Worm (Caenorhabditis elegans) whole organism, L2 larva: ENCODE data around the gene C08D8.7.

Experiments used
- C34F6.9 ChIP-seq: fragments of 150-350 bp; optimal IDR thresholded peaks from 2 replicates; lab custom pipeline; 2014; ENCODE audit warnings: missing biosample characterization, missing genetic modification characterization
- F13H6.1 ChIP-seq: sonication (generic microtip); optimal IDR thresholded peaks from 2 replicates; lab custom pipeline; 2016; ENCODE audit warnings: missing genetic modification characterization, missing compliant biosample characterization
- R02D3.7 ChIP-seq: fragments of 150-350 bp; optimal IDR thresholded peaks from 2 replicates; lab custom pipeline; 2014; ENCODE audit warnings: missing biosample characterization, missing genetic modification characterization
- Y55F3AM.14 ChIP-seq: fragments of 200-800 bp; sonication (Bioruptor generic); optimal IDR thresholded peaks from 2 replicates; lab custom pipeline; 2018; ENCODE audit warnings: mild to moderate bottlenecking, missing genetic modification characterization, missing compliant biosample characterization
- ZK546.5 ChIP-seq: sonication (generic microtip); optimal IDR thresholded peaks from 2 replicates; lab custom pipeline; 2017; ENCODE audit warnings: missing biosample characterization, missing genetic modification characterization
- alr-1 ChIP-seq: fragments of 150-350 bp; optimal IDR thresholded peaks from 2 replicates; lab custom pipeline; 2014; ENCODE audit warnings: missing biosample characterization, missing genetic modification characterization
- aly-2 ChIP-seq: fragments of 150-350 bp; optimal IDR thresholded peaks from 2 replicates; lab custom pipeline; 2014; ENCODE audit warnings: missing biosample characterization, missing genetic modification characterization
- ama-1 ChIP-seq: fragments of 150-350 bp; optimal IDR thresholded peaks from 2 replicates; lab custom pipeline; 2018; ENCODE audit warnings: inconsistent platforms
- blmp-1 ChIP-seq: sonication (generic microtip); optimal IDR thresholded peaks from 2 replicates; lab custom pipeline; 2017; ENCODE audit warnings: missing genetic modification characterization, mild to moderate bottlenecking, missing compliant biosample characterization, antibody characterized with exemption, moderate library complexity; ENCODE audit not compliant: insufficient read depth
- ceh-16 ChIP-seq: fragments of 150-350 bp; optimal IDR thresholded peaks from 2 replicates; lab custom pipeline; 2014; ENCODE audit warnings: missing biosample characterization, missing genetic modification characterization
- ceh-82 ChIP-seq: fragments of 150-350 bp; optimal IDR thresholded peaks from 2 replicates; lab custom pipeline; 2014; ENCODE audit warnings: missing biosample characterization, missing genetic modification characterization
- crh-2 ChIP-seq: sonication (generic microtip); optimal IDR thresholded peaks from 2 replicates; lab custom pipeline; 2017; ENCODE audit warnings: missing biosample characterization, missing genetic modification characterization
- egl-27 ChIP-seq: sonication (generic microtip); optimal IDR thresholded peaks from 3 replicates; lab custom pipeline; 2017; ENCODE audit warnings: missing biosample characterization, missing genetic modification reagents, missing genetic modification characterization
- elt-1 ChIP-seq: fragments of 150-350 bp; optimal IDR thresholded peaks from 2 replicates; lab custom pipeline; 2014; ENCODE audit warnings: missing biosample characterization, missing genetic modification characterization
- elt-3 ChIP-seq: sonication (generic microtip); optimal IDR thresholded peaks from 2 replicates; lab custom pipeline; 2017; ENCODE audit warnings: missing biosample characterization, missing genetic modification characterization
- fos-1 ChIP-seq: fragments of 150-350 bp; optimal IDR thresholded peaks from 2 replicates; lab custom pipeline; 2014; ENCODE audit warnings: missing biosample characterization, missing genetic modification characterization
- lin-11 ChIP-seq: fragments of 150-350 bp; sonication (generic microtip); optimal IDR thresholded peaks from 2 replicates; lab custom pipeline; 2014; ENCODE audit warnings: missing biosample characterization, missing genetic modification characterization, inconsistent platforms, mixed read lengths
- lin-13 ChIP-seq: fragments of 150-350 bp; optimal IDR thresholded peaks from 2 replicates; lab custom pipeline; 2014; ENCODE audit warnings: missing biosample characterization, missing genetic modification reagents, missing genetic modification characterization
- lin-39 ChIP-seq: fragments of 150-350 bp; optimal IDR thresholded peaks from 2 replicates; lab custom pipeline; 2014; ENCODE audit warnings: missing biosample characterization, missing genetic modification reagents, missing genetic modification characterization
- mab-5 ChIP-seq: fragments of 150-350 bp; optimal IDR thresholded peaks from 2 replicates; lab custom pipeline; 2014; ENCODE audit warnings: missing biosample characterization, missing genetic modification characterization
- mbf-1 ChIP-seq: sonication (generic microtip); optimal IDR thresholded peaks from 2 replicates; lab custom pipeline; 2017; ENCODE audit warnings: missing biosample characterization, missing genetic modification characterization
- nhr-10 ChIP-seq: sonication (generic microtip); optimal IDR thresholded peaks from 2 replicates; lab custom pipeline; 2017; ENCODE audit warnings: missing biosample characterization, missing genetic modification characterization
- nhr-11 ChIP-seq: fragments of 150-350 bp; optimal IDR thresholded peaks from 2 replicates; lab custom pipeline; 2014; ENCODE audit warnings: missing biosample characterization, missing genetic modification characterization
- nhr-129 ChIP-seq: fragments of 150-350 bp; optimal IDR thresholded peaks from 2 replicates; lab custom pipeline; 2014; ENCODE audit warnings: missing biosample characterization, missing genetic modification characterization
- nhr-21 ChIP-seq: fragments of 150-350 bp; optimal IDR thresholded peaks from 2 replicates; lab custom pipeline; 2014; ENCODE audit warnings: missing biosample characterization, missing genetic modification characterization
- nhr-23 ChIP-seq: fragments of 150-350 bp; optimal IDR thresholded peaks from 2 replicates; lab custom pipeline; 2014; ENCODE audit warnings: missing biosample characterization, missing genetic modification reagents, missing genetic modification characterization
- nhr-237 ChIP-seq: fragments of 150-350 bp; optimal IDR thresholded peaks from 2 replicates; lab custom pipeline; 2014; ENCODE audit warnings: missing biosample characterization, missing genetic modification characterization
- nhr-25 ChIP-seq: fragments of 150-350 bp; sonication (generic microtip); optimal IDR thresholded peaks from 3 replicates; lab custom pipeline; 2014; ENCODE audit warnings: missing biosample characterization, missing genetic modification characterization
- nhr-6 ChIP-seq: fragments of 150-350 bp; optimal IDR thresholded peaks from 2 replicates; lab custom pipeline; 2014; ENCODE audit warnings: missing biosample characterization, missing genetic modification characterization
- nhr-77 ChIP-seq: fragments of 150-350 bp; optimal IDR thresholded peaks from 2 replicates; lab custom pipeline; 2014; ENCODE audit warnings: missing biosample characterization, missing genetic modification characterization
- peb-1 ChIP-seq: fragments of 150-350 bp; optimal IDR thresholded peaks from 2 replicates; lab custom pipeline; 2014; ENCODE audit warnings: missing biosample characterization, missing genetic modification characterization
- sem-4 ChIP-seq: fragments of 150-350 bp; optimal IDR thresholded peaks from 2 replicates; lab custom pipeline; 2014; ENCODE audit warnings: missing biosample characterization, missing genetic modification reagents, missing genetic modification characterization
- skn-1 ChIP-seq: sonication (generic microtip); optimal IDR thresholded peaks from 2 replicates; lab custom pipeline; 2017; ENCODE audit warnings: missing biosample characterization, missing genetic modification characterization
- sma-9 ChIP-seq, 2 experiments: fragments of 150-350 bp in 1 of 2; sonication (generic microtip) in 1 of 2; optimal IDR thresholded peaks; 2 replicates each; lab custom pipeline; 2014 to 2016; ENCODE audit warnings: missing genetic modification characterization in 2 of 2, mild to moderate bottlenecking in 1 of 2, missing biosample characterization in 1 of 2, missing compliant biosample characterization in 1 of 2, missing genetic modification reagents in 1 of 2, moderate library complexity in 1 of 2
- snpc-4 ChIP-seq: fragments of 150-350 bp; optimal IDR thresholded peaks from 2 replicates; lab custom pipeline; 2014; ENCODE audit warnings: missing biosample characterization, missing genetic modification characterization
- unc-39 ChIP-seq: fragments of 150-350 bp; optimal IDR thresholded peaks from 2 replicates; lab custom pipeline; 2014; ENCODE audit warnings: missing biosample characterization, missing genetic modification characterization
- unc-62 ChIP-seq: fragments of 150-350 bp; optimal IDR thresholded peaks from 2 replicates; lab custom pipeline; 2014; ENCODE audit warnings: missing biosample characterization, missing genetic modification reagents, missing genetic modification characterization
- zag-1 ChIP-seq: fragments of 150-350 bp; optimal IDR thresholded peaks from 2 replicates; lab custom pipeline; 2014; ENCODE audit warnings: missing biosample characterization, missing genetic modification characterization
- ztf-1 ChIP-seq: fragments of 200-800 bp; sonication (Bioruptor generic); conservative IDR thresholded peaks from 2 replicates; pipeline ENCODE4 v1.3.6; 2022; ENCODE audit warnings: missing genetic modification characterization, missing compliant biosample characterization
- ztf-4 ChIP-seq: fragments of 150-350 bp; optimal IDR thresholded peaks from 2 replicates; lab custom pipeline; 2014; ENCODE audit warnings: missing biosample characterization, missing genetic modification characterization

The C08D8.7 gene

ce11 chrV:8375419-8375818 is 34.4 kb downstream of the C08D8.7 start, which contains the start of gene F38E1.10:
TSS of gene F38E1.10 (minus strand) at chrV:8375519.
- TF ChIP-seq alr-1 (no peak), nhr-11 (no peak), R02D3.7 (no peak), blmp-1 (tag; lab: Kevin White, UChicago) (no peak), crh-2 (tag; lab: Kevin White, UChicago) (no peak), lin-11 (tag; lab: Kevin White, UChicago) (no peak), lin-39 (tag; lab: Kevin White, UChicago) (no peak), nhr-129 (tag; lab: Kevin White, UChicago) (no peak), skn-1 (no peak), ztf-4 (no peak), C34F6.9 (tag; lab: Kevin White, UChicago) (no peak)

DNA sequence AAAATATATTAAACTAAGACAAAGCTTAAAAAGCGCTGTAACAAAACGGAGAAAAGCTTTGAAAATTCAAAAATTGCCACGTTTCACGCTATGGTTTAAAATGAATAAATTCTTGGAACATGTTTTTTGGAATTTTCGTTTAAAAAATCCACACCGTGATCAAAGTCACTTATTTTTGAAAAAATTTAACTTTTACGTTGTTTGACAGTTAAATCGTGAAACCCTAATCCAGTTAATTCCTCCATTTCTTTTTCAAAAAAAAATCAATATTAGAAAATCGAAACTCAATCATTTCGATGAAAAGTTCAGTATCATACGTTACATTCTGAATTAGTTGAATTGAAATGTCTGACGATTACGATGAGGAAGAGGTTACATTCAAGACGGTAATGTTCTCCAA is 34.8 kb downstream of the C08D8.7 start, which contains the start of gene F38E1.3:
F38E1.3 (plus strand) TSS at position 301 of the 400 bp plus-strand sequence.
- no peak for TF ChIP-seq unc-62 (GFP tag; lab: Kevin White, UChicago)
- TF ChIP-seq nhr-77 (tag; lab: Kevin White, UChicago), result no peak
- no peak for TF ChIP-seq elt-3
- no peak for TF ChIP-seq zag-1 (tag; lab: Kevin White, UChicago)
- no peak for TF ChIP-seq ztf-1 (GFP tag; lab: Robert Waterston, UW)
- no peak for TF ChIP-seq ztf-4
- no peak for TF ChIP-seq snpc-4 (tag; lab: Kevin White, UChicago)
- no peak for TF ChIP-seq lin-39 (tag; lab: Kevin White, UChicago)
- TF ChIP-seq nhr-129 (tag; lab: Kevin White, UChicago), result no peak
- no peak for TF ChIP-seq alr-1
- no peak for TF ChIP-seq peb-1
- no peak for TF ChIP-seq C34F6.9 (tag; lab: Kevin White, UChicago)
- TF ChIP-seq Y55F3AM.14 (GFP tag; lab: Kevin White, UChicago), result no peak
- no peak for TF ChIP-seq ceh-16
- no peak for TF ChIP-seq sma-9 (GFP tag; optimal IDR thresholded peaks at IDR 0.05; lab: Kevin White, UChicago)
- TF ChIP-seq sma-9 (tag; optimal IDR thresholded peaks at IDR 0.05; lab: Kevin White, UChicago), result no peak

DNA sequence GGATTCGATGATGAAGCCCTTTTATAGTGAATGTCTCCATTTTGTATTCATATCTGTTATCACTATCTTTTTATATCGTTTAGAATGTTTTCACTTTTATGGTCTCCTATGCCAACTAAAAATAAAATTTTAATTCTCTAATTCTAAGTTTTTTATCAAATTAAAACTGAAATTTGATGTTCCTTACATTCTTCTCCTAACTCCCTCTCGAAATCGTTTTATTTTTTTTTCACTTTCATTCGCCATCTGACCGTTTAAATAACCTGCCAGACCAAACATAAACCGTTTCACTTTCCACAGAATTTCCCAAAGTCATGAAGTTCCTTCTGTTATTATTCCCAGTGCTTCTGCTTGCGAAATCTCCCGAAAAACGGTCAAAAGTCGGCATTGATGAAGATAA is 38.2 kb downstream of the C08D8.7 start, which contains the start of gene F52E1.5:
F52E1.5 (plus strand) TSS at position 301 of the 400 bp plus-strand sequence.
- TF ChIP-seq ZK546.5 (tag; lab: Kevin White, UChicago) (no peak), ama-1 (lab: Kevin White, UChicago) (no peak), ztf-1 (GFP tag; lab: Robert Waterston, UW) (no peak), nhr-10 (no peak), nhr-77 (tag; lab: Kevin White, UChicago) (no peak), aly-2 (tag; lab: Kevin White, UChicago) (no peak), nhr-11 (no peak), nhr-129 (tag; lab: Kevin White, UChicago) (no peak), nhr-6 (no peak), crh-2 (tag; lab: Kevin White, UChicago) (no peak), nhr-237 (tag; lab: Kevin White, UChicago) (no peak), fos-1 (tag; lab: Kevin White, UChicago) (no peak), elt-1 (tag; lab: Kevin White, UChicago) (no peak), mbf-1 (tag; lab: Kevin White, UChicago) (no peak), unc-39 (tag; lab: Kevin White, UChicago) (no peak)

- TF ChIP-seq nhr-77 (tag; lab: Kevin White, UChicago) (no peak), nhr-10 (no peak), blmp-1 (tag; lab: Kevin White, UChicago) (no peak), nhr-23 (tag; lab: Kevin White, UChicago) (no peak), Y55F3AM.14 (GFP tag; lab: Kevin White, UChicago) (no peak), fos-1 (tag; lab: Kevin White, UChicago) (no peak), ztf-4 (no peak), lin-39 (tag; lab: Kevin White, UChicago) (no peak), unc-62 (GFP tag; lab: Kevin White, UChicago) (no peak), peb-1 (no peak), egl-27 (no peak), aly-2 (tag; lab: Kevin White, UChicago) (no peak), nhr-25 (tag; lab: Kevin White, UChicago) (no peak)
Measured at ce11 chrV:8380076-8380475, 39.1 kb downstream of the C08D8.7 start.

DNA sequence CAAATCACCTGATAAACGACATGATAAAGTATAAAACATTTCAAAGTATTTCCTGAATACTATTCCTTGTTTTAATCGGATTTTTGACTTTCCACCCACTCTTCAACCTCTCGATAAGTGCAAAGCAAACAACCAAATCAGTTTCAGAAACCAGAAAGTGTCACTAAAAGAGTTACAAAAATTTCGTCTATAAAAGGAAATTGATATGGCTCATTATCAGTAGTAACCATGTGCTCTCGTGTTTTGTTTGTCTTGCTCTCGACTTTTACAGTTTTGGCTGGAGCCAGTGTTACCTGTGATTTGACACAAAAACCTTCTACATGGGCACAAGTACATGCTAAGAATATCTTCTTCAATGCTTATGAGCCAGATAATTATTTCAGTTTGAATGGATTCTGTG is 42.7 kb downstream of the C08D8.7 start, which contains the start of gene F52E1.14:
F52E1.14 (plus strand) TSS at position 207 of the 400 bp plus-strand sequence.
- TF ChIP-seq elt-3 (no peak), F13H6.1 (tag; lab: Kevin White, UChicago) (peak; percentile 39), lin-11 (tag; lab: Kevin White, UChicago) (no peak), sem-4 (tag; lab: Kevin White, UChicago) (no peak), elt-1 (tag; lab: Kevin White, UChicago) (no peak), ceh-82 (no peak), lin-13 (no peak), alr-1 (no peak), unc-62 (GFP tag; lab: Kevin White, UChicago) (no peak), nhr-23 (tag; lab: Kevin White, UChicago) (no peak), crh-2 (tag; lab: Kevin White, UChicago) (peak; percentile 51), nhr-21 (tag; lab: Kevin White, UChicago) (no peak), peb-1 (no peak), skn-1 (no peak), ztf-4 (no peak), ZK546.5 (tag; lab: Kevin White, UChicago) (no peak), sma-9 (GFP tag; optimal IDR thresholded peaks at IDR 0.05; lab: Kevin White, UChicago) (peak; percentile 51), sma-9 (tag; optimal IDR thresholded peaks at IDR 0.05; lab: Kevin White, UChicago) (no peak), ztf-1 (GFP tag; lab: Robert Waterston, UW) (no peak), R02D3.7 (no peak), Y55F3AM.14 (GFP tag; lab: Kevin White, UChicago) (no peak), mab-5 (no peak), nhr-10 (no peak), nhr-11 (no peak), ama-1 (lab: Kevin White, UChicago) (no peak), aly-2 (tag; lab: Kevin White, UChicago) (no peak), fos-1 (tag; lab: Kevin White, UChicago) (peak; percentile 67), ceh-16 (no peak)
